Worm (Caenorhabditis elegans): ENCODE measurements around the gene ftt-2.

Gene ftt-2

DNA sequence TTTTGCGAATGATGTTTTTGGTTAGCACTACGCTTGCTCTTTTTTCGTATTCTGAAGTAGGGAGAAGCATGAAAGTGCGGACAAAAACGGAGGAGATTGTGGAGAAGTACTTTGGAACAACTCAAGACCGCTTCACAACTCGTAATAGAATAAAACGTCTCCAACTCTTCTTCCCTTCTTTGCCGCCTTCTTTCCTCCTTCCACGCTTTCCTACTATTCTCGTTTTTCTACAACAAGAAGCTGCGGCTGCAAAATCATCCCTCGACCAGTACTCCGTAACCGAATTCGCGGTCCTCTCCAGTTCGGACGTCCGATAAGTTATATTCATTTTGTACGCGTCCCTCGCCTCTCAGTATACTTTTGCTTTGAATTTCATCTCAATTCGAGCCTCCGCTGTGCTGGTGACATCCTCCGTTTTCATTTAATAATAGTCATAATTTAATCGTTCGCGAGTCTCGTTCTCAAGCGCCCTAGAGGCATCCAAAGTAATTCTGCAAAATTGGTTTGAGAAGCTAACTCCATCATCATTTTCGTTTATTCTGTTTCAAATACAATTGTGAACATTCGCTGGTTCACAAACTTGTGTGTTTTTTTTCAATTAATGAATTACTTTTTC lies 35.4 kb downstream of the ftt-2 start:
- TF ChIP-seq fkh-10 (GFP tag; optimal IDR thresholded peaks at IDR 0.05) (peak; percentile 53), ces-1 (GFP tag; optimal IDR thresholded peaks at IDR 0.05) (peak; percentile 56), unc-130 (tag; optimal IDR thresholded peaks at IDR 0.05) (no peak), elt-2 (tag; optimal IDR thresholded peaks at IDR 0.05) (no peak), lin-14 (GFP tag; optimal IDR thresholded peaks at IDR 0.05) (peak; percentile 68), vab-15 (tag; optimal IDR thresholded peaks at IDR 0.05) (no peak), hlh-4 (tag; optimal IDR thresholded peaks at IDR 0.05) (no peak)

DNA sequence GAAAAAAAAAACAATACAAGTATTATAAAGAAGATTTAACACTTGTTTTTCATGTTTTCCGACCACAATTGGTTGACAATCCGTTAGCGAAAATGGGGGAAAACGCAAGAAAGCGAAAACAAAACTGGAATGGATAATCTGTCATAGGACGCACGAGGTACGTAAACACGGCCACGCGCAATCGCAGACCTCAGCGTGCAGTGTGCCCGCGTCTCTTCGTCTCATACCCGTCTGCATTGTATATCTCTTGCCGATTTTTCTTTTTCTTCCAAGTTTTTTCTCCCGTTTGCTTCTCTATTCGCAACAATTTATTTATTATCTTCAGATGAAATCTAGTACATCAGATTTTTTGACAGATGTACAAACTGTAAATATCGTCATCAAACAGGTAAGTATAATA lies 41.6 kb downstream of the ftt-2 start, which contains the start of gene trpp-9:
Gene trpp-9 (plus strand): TSS at position 261 of the 400 bp plus-strand sequence.
- TF ChIP-seq mdl-1 (tag; optimal IDR thresholded peaks at IDR 0.05): peak in 1 of 2 experiments; percentile 74
- TF ChIP-seq ceh-63 (GFP tag; optimal IDR thresholded peaks at IDR 0.05): no peak
- no peak for TF ChIP-seq sup-37 (GFP tag; optimal IDR thresholded peaks at IDR 0.05)
- TF ChIP-seq nhr-47 (tag; optimal IDR thresholded peaks at IDR 0.05): peak; percentile 63
- no peak for TF ChIP-seq ces-1 (GFP tag; optimal IDR thresholded peaks at IDR 0.05)
- no peak for TF ChIP-seq ceh-90 (tag; optimal IDR thresholded peaks at IDR 0.05)
- TF ChIP-seq ceh-82 (tag; optimal IDR thresholded peaks at IDR 0.05): peak in 2 of 3 experiments; percentile 28 to 71
- no peak for TF ChIP-seq unc-62 (GFP tag; optimal IDR thresholded peaks at IDR 0.05)
- TF ChIP-seq lin-13 (GFP tag; optimal IDR thresholded peaks at IDR 0.05): no peak
- no peak for TF ChIP-seq ceh-88 (GFP tag; IDR thresholded peaks at IDR 0.05)
- TF ChIP-seq lsy-2 (tag; optimal IDR thresholded peaks at IDR 0.05): peak; percentile 27 to 55
- TF ChIP-seq grh-1 (GFP tag; IDR thresholded peaks at IDR 0.05): no peak
- TF ChIP-seq tbx-2 (tag; optimal IDR thresholded peaks at IDR 0.05): peak; percentile 57
- no peak for TF ChIP-seq C04F5.9 (tag; optimal IDR thresholded peaks at IDR 0.05)
- TF ChIP-seq nhr-71 (tag; optimal IDR thresholded peaks at IDR 0.05): peak; percentile 60
- peak; percentile 40 to 63 for TF ChIP-seq lin-35 (GFP tag; optimal IDR thresholded peaks at IDR 0.05)
- no peak for TF ChIP-seq snpc-4 (tag; optimal IDR thresholded peaks at IDR 0.05)
- no peak for TF ChIP-seq nhr-11 (tag; optimal IDR thresholded peaks at IDR 0.05)
- TF ChIP-seq fkh-4 (tag; optimal IDR thresholded peaks at IDR 0.05; ENCODE audit: borderline replicate concordance): no peak
- TF ChIP-seq ceh-8 (GFP tag; optimal IDR thresholded peaks at IDR 0.05): no peak
- no peak for TF ChIP-seq nhr-28 (tag; optimal IDR thresholded peaks at IDR 0.05)
- no peak for TF ChIP-seq hpl-2 (GFP tag; optimal IDR thresholded peaks at IDR 0.05)
- TF ChIP-seq efl-3 (GFP tag; optimal IDR thresholded peaks at IDR 0.05): no peak
- no peak for TF ChIP-seq unc-86 (tag; optimal IDR thresholded peaks at IDR 0.05)
- TF ChIP-seq lin-39 (tag; optimal IDR thresholded peaks at IDR 0.05): no peak
- TF ChIP-seq C34B4.2 (tag; optimal IDR thresholded peaks at IDR 0.05): no peak
- TF ChIP-seq lir-3 (tag; optimal IDR thresholded peaks at IDR 0.05; ENCODE audit: poor library complexity): no peak
- TF ChIP-seq pax-3 (tag; optimal IDR thresholded peaks at IDR 0.05): no peak
- no peak for TF ChIP-seq fos-1 (tag; optimal IDR thresholded peaks at IDR 0.05)
- TF ChIP-seq alr-1 (tag; optimal IDR thresholded peaks at IDR 0.05; ENCODE audit: borderline replicate concordance): no peak
- no peak for TF ChIP-seq nhr-77 (tag; optimal IDR thresholded peaks at IDR 0.05)
- TF ChIP-seq sox-4 (tag; optimal IDR thresholded peaks at IDR 0.05): no peak
- TF ChIP-seq lin-15B (tag; optimal IDR thresholded peaks at IDR 0.05): no peak
- TF ChIP-seq hlh-4 (tag; optimal IDR thresholded peaks at IDR 0.05): no peak
- no peak for TF ChIP-seq Y116A8C.19 (tag; optimal IDR thresholded peaks at IDR 0.05; ENCODE audit: borderline replicate concordance)
- no peak for TF ChIP-seq nhr-76 (tag; optimal IDR thresholded peaks at IDR 0.05)
- no peak for TF ChIP-seq zag-1 (tag; optimal IDR thresholded peaks at IDR 0.05)
- TF ChIP-seq nhr-19 (GFP tag; conservative IDR thresholded peaks at IDR 0.05): no peak; the same call in 1 of the 2 replicates
- TF ChIP-seq fkh-10 (GFP tag; optimal IDR thresholded peaks at IDR 0.05): no peak
- TF ChIP-seq isw-1 (GFP tag; IDR thresholded peaks at IDR 0.05): no peak
- no peak for TF ChIP-seq mef-2 (tag; optimal IDR thresholded peaks at IDR 0.05)
- peak in 1 of 6 experiments; percentile 45 for TF ChIP-seq elt-3 (tag; optimal IDR thresholded peaks at IDR 0.05)
- no peak for TF ChIP-seq pqm-1 (tag; optimal IDR thresholded peaks at IDR 0.05)
- TF ChIP-seq F16B12.6 (tag; optimal IDR thresholded peaks at IDR 0.05): peak; percentile 90
- peak; percentile 63 for TF ChIP-seq nhr-20 (tag; optimal IDR thresholded peaks at IDR 0.05)
- peak; percentile 79 for TF ChIP-seq snu-23 (GFP tag; optimal IDR thresholded peaks at IDR 0.05)
- TF ChIP-seq lin-14 (GFP tag; optimal IDR thresholded peaks at IDR 0.05): peak; percentile 80
